Fruit fly (Drosophila melanogaster) S2 (cell line): ENCODE data around the gene Ldh.

Experiments used
- CG8478 ChIP-seq: fragments of >200 bp; optimal IDR thresholded peaks from 2 replicates; lab custom pipeline; 2018
- CTCF ChIP-seq, 2 experiments: fragments of >200 bp; optimal IDR thresholded peaks; 2 replicates each; lab custom pipeline; 2018

Ldh gene

DNA sequence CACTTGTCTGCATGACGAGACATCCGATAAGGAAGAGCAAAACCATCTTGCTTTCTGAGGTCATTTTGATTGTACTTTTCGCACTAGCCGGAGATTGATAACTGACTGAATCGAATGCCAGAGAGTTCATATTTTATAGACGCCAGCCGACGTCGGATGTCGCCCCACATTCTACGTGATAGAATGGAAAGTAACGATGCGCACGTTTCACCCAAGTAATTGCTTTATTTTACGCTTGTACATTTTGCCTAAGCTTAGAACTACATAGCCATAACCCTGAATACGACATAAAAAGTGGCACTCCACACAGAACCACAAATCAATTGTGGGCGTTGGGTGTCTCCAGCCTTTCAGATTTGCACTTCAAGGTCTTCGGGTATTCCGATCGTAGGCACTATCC is 30.2 kb downstream of the Ldh start, which contains the start of gene CG13299:
Gene CG13299, minus strand, starts transcription at position 101 of the 400 bp plus-strand sequence.
- TF ChIP-seq CTCF (optimal IDR thresholded peaks at IDR 0.05; lab: Kevin White, UChicago) (no peak), CG8478 (no peak)

DNA sequence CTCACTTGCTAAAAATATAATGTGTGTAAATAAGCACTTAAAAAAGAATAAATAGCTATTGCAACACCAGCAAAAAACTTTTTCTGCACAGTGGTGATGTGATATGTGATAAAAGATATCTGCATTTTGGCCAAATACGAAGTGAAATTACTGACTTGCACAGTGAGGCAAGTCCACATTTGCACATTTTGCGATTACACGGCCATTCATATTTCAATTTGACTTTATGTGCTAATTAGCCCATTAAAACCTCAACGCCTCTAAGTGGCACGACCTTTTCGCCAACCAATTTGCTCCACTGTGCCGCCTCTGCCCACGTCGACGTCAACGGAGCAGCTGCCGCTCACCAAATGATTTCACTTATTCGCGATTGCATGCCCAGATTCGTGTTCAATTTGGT is 42.3 kb downstream of the Ldh start, which contains the start of gene CG33946:
Gene CG33946, plus strand, starts transcription at position 392 of the 400 bp plus-strand sequence.
- no peak for TF ChIP-seq CTCF (optimal IDR thresholded peaks at IDR 0.05; lab: Kevin White, UChicago)
- TF ChIP-seq CG8478 = no peak

- no peak for TF ChIP-seq CG8478
- no peak for TF ChIP-seq CTCF (optimal IDR thresholded peaks at IDR 0.05; lab: Kevin White, UChicago)
Measured at dm6 chr3L:6218517-6219155, 43.9 kb downstream of the Ldh start.

DNA sequence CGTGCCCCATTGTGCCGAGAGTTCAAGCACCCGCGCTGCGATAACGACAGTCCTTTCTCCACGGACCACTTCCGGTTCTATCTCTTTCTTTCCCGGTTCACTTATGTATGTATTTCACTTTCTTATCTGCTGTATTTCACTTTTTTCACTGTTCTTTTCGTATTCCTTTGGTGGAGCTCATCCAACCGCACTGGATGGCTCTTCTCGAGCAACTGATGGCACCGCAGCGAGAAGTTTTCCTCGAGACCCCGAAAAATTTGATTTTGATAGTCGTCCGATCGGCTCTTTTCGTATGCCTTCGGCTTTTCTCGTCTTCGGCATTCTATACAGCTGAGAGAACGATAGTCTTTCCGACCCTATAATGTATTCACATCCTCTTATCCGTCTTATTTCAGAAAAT is 44.7 kb downstream of the Ldh start, which contains the start of gene LanA:
Gene LanA, minus strand, starts transcription at position 217 of the 400 bp plus-strand sequence.
- peak in 1 of 2 experiments; percentile 11 for TF ChIP-seq CTCF (optimal IDR thresholded peaks at IDR 0.05; lab: Kevin White, UChicago)
- TF ChIP-seq CG8478 = no peak

- no peak for TF ChIP-seq CG8478
- no peak for TF ChIP-seq CTCF (optimal IDR thresholded peaks at IDR 0.05; lab: Kevin White, UChicago)
Measured at dm6 chr3L:6217212-6217611, 45.3 kb downstream of the Ldh start.

dm6 chr3L:6216787-6217078 is 45.8 kb downstream of the Ldh start:
- TF ChIP-seq CG8478 (no peak), CTCF (optimal IDR thresholded peaks at IDR 0.05; lab: Kevin White, UChicago) (no peak)

dm6 chr3L:6215976-6216786 is 46.3 kb downstream of the Ldh start:
- TF ChIP-seq CTCF (optimal IDR thresholded peaks at IDR 0.05; lab: Kevin White, UChicago) = no peak
- no peak for TF ChIP-seq CG8478
